Worm (Caenorhabditis elegans) whole organism, L3 larva: ENCODE results near the gene gss-1.

Experiments used
- R02D3.7 ChIP-seq: fragments of 150-350 bp; optimal IDR thresholded peaks from 2 replicates; lab custom pipeline; 2014; ENCODE audit warnings: missing biosample characterization, missing genetic modification characterization
- ZK546.5 ChIP-seq: sonication (generic microtip); optimal IDR thresholded peaks from 2 replicates; lab custom pipeline; 2017; ENCODE audit warnings: missing biosample characterization, missing genetic modification characterization
- ceh-16 ChIP-seq: sonication (generic microtip); optimal IDR thresholded peaks from 2 replicates; lab custom pipeline; 2017; ENCODE audit warnings: missing biosample characterization, missing genetic modification characterization
- ceh-82 ChIP-seq: fragments of 150-350 bp; optimal IDR thresholded peaks from 2 replicates; lab custom pipeline; 2014; ENCODE audit warnings: missing biosample characterization, missing genetic modification characterization
- ceh-9 ChIP-seq: sonication (generic microtip); optimal IDR thresholded peaks from 2 replicates; lab custom pipeline; 2018; ENCODE audit warnings: missing biosample characterization, missing genetic modification characterization
- daf-12 ChIP-seq: fragments of 150-350 bp; optimal IDR thresholded peaks from 2 replicates; lab custom pipeline; 2014; ENCODE audit warnings: missing biosample characterization, missing genetic modification reagents, missing genetic modification characterization
- egl-27 ChIP-seq: sonication (generic microtip); optimal IDR thresholded peaks from 4 replicates; lab custom pipeline; 2017; ENCODE audit warnings: missing biosample characterization, missing genetic modification reagents, missing genetic modification characterization
- egl-5 ChIP-seq: fragments of 150-350 bp; optimal IDR thresholded peaks from 2 replicates; lab custom pipeline; 2017; ENCODE audit warnings: missing biosample characterization, missing genetic modification reagents, missing genetic modification characterization, inconsistent platforms
- elt-1 ChIP-seq: fragments of 150-350 bp; optimal IDR thresholded peaks from 2 replicates; lab custom pipeline; 2014; ENCODE audit warnings: missing biosample characterization, missing genetic modification characterization
- elt-2 ChIP-seq: sonication (generic microtip); optimal IDR thresholded peaks from 2 replicates; lab custom pipeline; 2016; ENCODE audit warnings: missing genetic modification reagents, mild to moderate bottlenecking, missing genetic modification characterization, missing compliant biosample characterization
- elt-3 ChIP-seq, 3 experiments: fragments of 150-350 bp in 1 of 3; sonication (generic microtip) in 2 of 3; optimal IDR thresholded peaks; 2 replicates in 2 of 3; 4 replicates in 1 of 3; lab custom pipeline; 2014 to 2017; ENCODE audit warnings: missing biosample characterization in 3 of 3, missing genetic modification characterization in 3 of 3
- eor-1 ChIP-seq, 2 experiments: fragments of 150-350 bp; optimal IDR thresholded peaks; 2 replicates each; lab custom pipeline; 2014 to 2018; ENCODE audit warnings: missing biosample characterization in 2 of 2, missing genetic modification characterization in 2 of 2
- fkh-2 ChIP-seq: fragments of 150-350 bp; optimal IDR thresholded peaks from 2 replicates; lab custom pipeline; 2014; ENCODE audit warnings: missing biosample characterization, missing genetic modification reagents, missing genetic modification characterization
- fos-1 ChIP-seq: fragments of 150-350 bp; optimal IDR thresholded peaks from 2 replicates; lab custom pipeline; 2014; ENCODE audit warnings: missing biosample characterization, missing genetic modification characterization
- hmg-11 ChIP-seq: sonication (generic microtip); optimal IDR thresholded peaks from 2 replicates; lab custom pipeline; 2016; ENCODE audit warnings: missing genetic modification characterization, missing compliant biosample characterization
- jun-1 ChIP-seq: fragments of 150-350 bp; optimal IDR thresholded peaks from 2 replicates; lab custom pipeline; 2014; ENCODE audit warnings: missing biosample characterization, missing genetic modification reagents, missing genetic modification characterization
- lin-15B ChIP-seq: fragments of 150-350 bp; optimal IDR thresholded peaks from 2 replicates; lab custom pipeline; 2014; ENCODE audit warnings: missing biosample characterization, missing genetic modification characterization
- lin-39 ChIP-seq: fragments of 150-350 bp; optimal IDR thresholded peaks from 2 replicates; lab custom pipeline; 2018; ENCODE audit warnings: missing biosample characterization, missing genetic modification reagents, missing genetic modification characterization
- lsy-12 ChIP-seq: sonication (generic microtip); optimal IDR thresholded peaks from 2 replicates; lab custom pipeline; 2016; ENCODE audit warnings: mild to moderate bottlenecking, missing genetic modification characterization, missing compliant biosample characterization
- nfya-1 ChIP-seq: sonication (generic microtip); optimal IDR thresholded peaks from 2 replicates; lab custom pipeline; 2017; ENCODE audit warnings: missing genetic modification characterization, mild to moderate bottlenecking, missing compliant biosample characterization, antibody characterized with exemption, moderate library complexity; ENCODE audit not compliant: insufficient read depth
- nhr-11 ChIP-seq: fragments of 150-350 bp; optimal IDR thresholded peaks from 2 replicates; lab custom pipeline; 2014; ENCODE audit warnings: missing biosample characterization, missing genetic modification characterization
- nhr-12 ChIP-seq: fragments of 150-350 bp; optimal IDR thresholded peaks from 2 replicates; lab custom pipeline; 2014; ENCODE audit warnings: missing biosample characterization, missing genetic modification characterization
- nhr-23 ChIP-seq: fragments of 150-350 bp; optimal IDR thresholded peaks from 2 replicates; lab custom pipeline; 2014; ENCODE audit warnings: missing biosample characterization, missing genetic modification reagents, missing genetic modification characterization
- nhr-237 ChIP-seq: fragments of 150-350 bp; optimal IDR thresholded peaks from 2 replicates; lab custom pipeline; 2014; ENCODE audit warnings: missing biosample characterization, missing genetic modification characterization
- nhr-25 ChIP-seq: sonication (generic microtip); optimal IDR thresholded peaks from 2 replicates; lab custom pipeline; 2017; ENCODE audit warnings: missing biosample characterization, missing genetic modification characterization
- nhr-28 ChIP-seq: fragments of 150-350 bp; optimal IDR thresholded peaks from 2 replicates; lab custom pipeline; 2014; ENCODE audit warnings: missing biosample characterization, missing genetic modification characterization
- nhr-43 ChIP-seq: sonication (generic microtip); optimal IDR thresholded peaks from 2 replicates; lab custom pipeline; 2016; ENCODE audit warnings: mild to moderate bottlenecking, missing genetic modification characterization, missing compliant biosample characterization; ENCODE audit not compliant: poor library complexity, severe bottlenecking
- nhr-67 ChIP-seq: fragments of 150-350 bp; optimal IDR thresholded peaks from 2 replicates; lab custom pipeline; 2014; ENCODE audit warnings: missing biosample characterization, missing genetic modification characterization
- nhr-76 ChIP-seq: fragments of 150-350 bp; sonication (generic microtip); optimal IDR thresholded peaks from 5 replicates; lab custom pipeline; 2014; ENCODE audit warnings: missing biosample characterization, missing genetic modification characterization
- nhr-77 ChIP-seq: fragments of 150-350 bp; optimal IDR thresholded peaks from 2 replicates; lab custom pipeline; 2014; ENCODE audit warnings: missing biosample characterization, missing genetic modification characterization
- pha-4 ChIP-seq: fragments of 150-350 bp; optimal IDR thresholded peaks from 2 replicates; lab custom pipeline; 2014; ENCODE audit warnings: missing biosample characterization, missing genetic modification reagents, missing genetic modification characterization
- skn-1 ChIP-seq: fragments of 150-350 bp; optimal IDR thresholded peaks from 2 replicates; lab custom pipeline; 2014; ENCODE audit warnings: missing biosample characterization, missing genetic modification characterization
- tbx-2 ChIP-seq: sonication (generic microtip); optimal IDR thresholded peaks from 2 replicates; lab custom pipeline; 2016; ENCODE audit warnings: mild to moderate bottlenecking, missing genetic modification characterization, missing compliant biosample characterization
- unc-39 ChIP-seq: sonication (generic microtip); optimal IDR thresholded peaks from 4 replicates; lab custom pipeline; 2017; ENCODE audit warnings: missing biosample characterization, missing genetic modification characterization
- unc-62 ChIP-seq: fragments of 150-350 bp; sonication (generic microtip); optimal IDR thresholded peaks from 4 replicates; lab custom pipeline; 2014; ENCODE audit warnings: missing biosample characterization, missing genetic modification reagents, missing genetic modification characterization
- ztf-11 ChIP-seq: fragments of 150-350 bp; optimal IDR thresholded peaks from 2 replicates; lab custom pipeline; 2014; ENCODE audit warnings: missing biosample characterization, missing genetic modification characterization
- ztf-4 ChIP-seq: fragments of 150-350 bp; optimal IDR thresholded peaks from 2 replicates; lab custom pipeline; 2014; ENCODE audit warnings: missing biosample characterization, missing genetic modification characterization

Gene gss-1

ce11 chrII:9392724-9393123, 23.5 kb downstream of the gss-1 start, which contains the start of gene lido-17:
Gene lido-17 (minus strand): TSS chrII:9392824.
- TF ChIP-seq fkh-2 (tag; lab: Kevin White, UChicago): no peak
- no peak for TF ChIP-seq eor-1 (tag; optimal IDR thresholded peaks at IDR 0.05; lab: Kevin White, UChicago)
- TF ChIP-seq nfya-1: no peak
- TF ChIP-seq nhr-25: no peak

- TF ChIP-seq skn-1 (tag; lab: Kevin White, UChicago) (no peak), fkh-2 (tag; lab: Kevin White, UChicago) (no peak), tbx-2 (tag; lab: Kevin White, UChicago) (no peak), nhr-28 (tag; lab: Kevin White, UChicago) (no peak), fos-1 (no peak), ceh-82 (tag; lab: Kevin White, UChicago) (no peak), nhr-67 (tag; lab: Kevin White, UChicago) (no peak), egl-27 (tag; lab: Kevin White, UChicago) (no peak), pha-4 (tag; lab: Kevin White, UChicago) (no peak), nhr-23 (tag; lab: Kevin White, UChicago) (no peak), lin-15B (tag; lab: Kevin White, UChicago) (no peak), nhr-237 (tag; lab: Kevin White, UChicago) (no peak), elt-1 (tag; lab: Kevin White, UChicago) (no peak), hmg-11 (no peak), ztf-4 (tag; lab: Kevin White, UChicago) (no peak), nhr-12 (no peak), lsy-12 (no peak), elt-3 (tag; optimal IDR thresholded peaks at IDR 0.05; lab: Kevin White, UChicago) (no peak), nhr-11 (no peak), ztf-11 (no peak)
Observed at ce11 chrII:9385241-9385640, 31.0 kb downstream of the gss-1 start, which contains the start of gene C06C3.7. Gene C06C3.7 (plus strand): TSS chrII:9385541.

ce11 chrII:9379796-9380195, 36.4 kb downstream of the gss-1 start, which contains the start of gene srh-48:
Gene srh-48 (plus strand): TSS chrII:9380096.
- TF ChIP-seq R02D3.7: no peak
- TF ChIP-seq, all 47 proteins: peak for 0

DNA sequence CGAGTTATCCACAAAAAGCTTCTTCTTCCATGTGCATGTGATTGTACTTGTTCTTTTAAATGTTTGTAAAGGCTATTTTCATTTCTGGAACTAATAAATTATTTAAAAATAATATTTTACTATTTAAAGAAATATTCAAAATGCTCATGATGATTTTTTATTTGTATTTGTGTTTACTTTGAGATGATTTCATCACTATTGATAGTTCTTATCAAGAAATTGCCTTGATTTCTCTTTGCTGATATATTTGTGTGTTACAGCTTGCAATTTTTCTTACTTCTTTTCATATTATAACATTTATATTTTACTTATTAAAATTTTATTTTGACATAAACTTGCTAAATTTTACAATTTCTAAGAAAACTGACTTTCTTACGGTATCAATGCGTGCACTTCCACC, 38.1 kb downstream of the gss-1 start:
- TF ChIP-seq nhr-76 (tag; lab: Kevin White, UChicago): no peak
- peak; percentile 59 for TF ChIP-seq pha-4 (tag; lab: Kevin White, UChicago)
- peak; percentile 38 for TF ChIP-seq elt-2 (tag; lab: Kevin White, UChicago)

DNA sequence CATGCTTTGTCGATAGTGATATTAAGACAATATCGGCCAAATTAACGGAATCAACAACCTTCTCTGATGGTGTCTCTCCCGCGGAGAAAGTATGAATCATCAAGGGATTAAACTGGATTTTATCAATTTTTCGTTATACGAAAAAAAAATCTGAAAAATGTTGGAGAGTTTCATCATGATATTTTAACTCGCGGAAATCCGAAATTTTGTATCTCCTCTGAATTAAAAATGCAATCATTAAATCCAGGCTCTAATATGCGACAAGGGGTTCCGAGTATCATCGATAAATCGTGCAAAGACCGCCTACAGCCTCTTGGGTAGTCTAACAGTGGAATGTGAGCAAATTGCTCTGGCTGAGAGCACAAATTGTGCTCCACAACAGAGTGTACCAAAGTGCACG, 39.1 kb downstream of the gss-1 start, which contains the start of gene C06C3.10:
C06C3.10 (minus strand) TSS at position 101 of the 400 bp plus-strand sequence.
- TF ChIP-seq nfya-1 (no peak), ztf-11 (no peak), daf-12 (no peak), nhr-77 (tag; lab: Kevin White, UChicago) (no peak), pha-4 (tag; lab: Kevin White, UChicago) (no peak), ceh-9 (no peak), lin-39 (no peak), nhr-11 (no peak), fkh-2 (tag; lab: Kevin White, UChicago) (no peak), ZK546.5 (tag; lab: Kevin White, UChicago) (no peak), nhr-43 (tag; lab: Kevin White, UChicago) (no peak), nhr-23 (tag; lab: Kevin White, UChicago) (no peak), unc-39 (tag; lab: Kevin White, UChicago) (no peak), R02D3.7 (no peak), elt-1 (tag; lab: Kevin White, UChicago) (no peak), jun-1 (tag; lab: Kevin White, UChicago) (no peak), unc-62 (GFP tag; lab: Kevin White, UChicago) (no peak), egl-5 (tag; lab: Kevin White, UChicago) (no peak), ceh-16 (tag; lab: Kevin White, UChicago) (no peak)
